Worm (Caenorhabditis elegans): ENCODE measurements around the gene rpl-21.

DNA sequence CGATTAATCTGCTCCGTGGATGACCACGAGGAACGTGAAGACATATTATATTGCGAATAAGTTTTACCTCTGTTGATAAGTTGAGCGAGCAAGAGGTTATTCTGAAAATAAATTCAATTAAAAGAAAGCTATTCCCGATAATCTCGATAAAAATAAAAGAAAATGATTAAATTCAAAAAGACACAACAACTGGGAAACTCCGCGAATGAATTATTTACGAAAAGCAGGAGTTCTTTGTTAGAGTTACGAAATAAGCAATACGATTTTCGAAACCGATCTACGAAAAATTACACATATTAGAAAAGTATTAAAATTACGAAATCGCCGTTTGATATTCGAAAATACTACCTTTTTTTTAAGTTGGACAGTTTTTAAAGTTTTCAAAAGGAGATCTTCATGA is 33.3 kb upstream of the rpl-21 start, which contains the start of gene bath-42:
- no peak for TF ChIP-seq egl-5 (tag; optimal IDR thresholded peaks at IDR 0.05)
- TF ChIP-seq snpc-4 (tag; optimal IDR thresholded peaks at IDR 0.05): no peak
- TF ChIP-seq fkh-2 (tag; optimal IDR thresholded peaks at IDR 0.05): no peak
- TF ChIP-seq ceh-16 (tag; optimal IDR thresholded peaks at IDR 0.05): no peak
